Worm (Caenorhabditis elegans) whole organism, L4 larva: ENCODE data around the gene fbxa-50.

Experiments used
- D1046.2 ChIP-seq: fragments of 200-800 bp; sonication (Bioruptor generic); IDR thresholded peaks from 2 replicates; pipeline ENCODE4 v1.3.6; 2022; ENCODE audit warnings: missing genetic modification characterization, missing compliant biosample characterization
- F49E8.2 ChIP-seq: sonication (generic microtip); optimal IDR thresholded peaks from 2 replicates; lab custom pipeline; 2016; ENCODE audit warnings: missing compliant biosample characterization, mild to moderate bottlenecking, missing genetic modification characterization, borderline replicate concordance
- T20F7.1 ChIP-seq: fragments of 200-800 bp; sonication (Bioruptor generic); optimal IDR thresholded peaks from 2 replicates; lab custom pipeline; 2018; ENCODE audit warnings: mild to moderate bottlenecking, missing genetic modification characterization, missing compliant biosample characterization
- Y105C5A.15 ChIP-seq: fragments of 200-800 bp; sonication (Bioruptor generic); IDR thresholded peaks from 2 replicates; pipeline ENCODE4 v1.3.6; 2022; ENCODE audit warnings: missing genetic modification characterization, missing compliant biosample characterization
- Y48G9A.11 ChIP-seq: fragments of 200-800 bp; sonication (Bioruptor generic); IDR thresholded peaks from 2 replicates; pipeline ENCODE4 v1.3.6; 2022; ENCODE audit warnings: missing genetic modification reagents, missing genetic modification characterization, missing compliant biosample characterization
- ZK337.2 ChIP-seq: fragments of 200-800 bp; sonication (Bioruptor generic); IDR thresholded peaks from 2 replicates; pipeline ENCODE4 v1.3.6; 2022; ENCODE audit warnings: missing genetic modification reagents, missing genetic modification characterization, missing compliant biosample characterization
- ZK546.5 ChIP-seq, 2 experiments: sonication (generic microtip); optimal IDR thresholded peaks; 2 replicates each; lab custom pipeline; 2017; ENCODE audit warnings: missing biosample characterization in 2 of 2, missing genetic modification characterization in 2 of 2
- aha-1 ChIP-seq: fragments of 150-350 bp; peaks from one replicate; lab custom pipeline; 2014; ENCODE audit warnings: missing biosample characterization, missing genetic modification characterization
- aly-2 ChIP-seq: sonication (generic microtip); optimal IDR thresholded peaks from 2 replicates; lab custom pipeline; 2018; ENCODE audit warnings: missing biosample characterization, missing genetic modification characterization
- ama-1 ChIP-seq: fragments of 150-350 bp; optimal IDR thresholded peaks from 2 replicates; lab custom pipeline; 2014; ENCODE audit warnings: inconsistent platforms, mixed read lengths
- arid-1 ChIP-seq: fragments of 200-800 bp; sonication (Bioruptor generic); conservative IDR thresholded peaks from 2 replicates; pipeline ENCODE4 v1.3.6; 2022; ENCODE audit warnings: missing genetic modification reagents, missing genetic modification characterization, missing compliant biosample characterization
- attf-4 ChIP-seq: sonication (generic microtip); optimal IDR thresholded peaks from 3 replicates; lab custom pipeline; 2017; ENCODE audit warnings: missing biosample characterization, missing genetic modification characterization
- ceh-20 ChIP-seq: fragments of 200-800 bp; sonication (Bioruptor generic); IDR thresholded peaks from 2 replicates; pipeline ENCODE4 v1.3.6; 2022; ENCODE audit warnings: missing genetic modification reagents, missing genetic modification characterization, missing compliant biosample characterization
- ceh-44 ChIP-seq: fragments of 200-800 bp; sonication (Bioruptor generic); IDR thresholded peaks from 2 replicates; pipeline ENCODE4 v1.3.6; 2022; ENCODE audit warnings: missing genetic modification reagents, missing genetic modification characterization, missing compliant biosample characterization
- ceh-62 ChIP-seq: sonication (generic microtip); optimal IDR thresholded peaks from 2 replicates; lab custom pipeline; 2017; ENCODE audit warnings: missing biosample characterization, missing genetic modification characterization
- ceh-82 ChIP-seq: sonication (generic microtip); optimal IDR thresholded peaks from 2 replicates; lab custom pipeline; 2017; ENCODE audit warnings: missing biosample characterization, missing genetic modification characterization
- ctbp-1 ChIP-seq: fragments of 200-800 bp; sonication (Bioruptor generic); IDR thresholded peaks from 2 replicates; pipeline ENCODE4 v1.3.6; 2022; ENCODE audit warnings: missing genetic modification reagents, missing genetic modification characterization, missing compliant biosample characterization
- daf-12 ChIP-seq: fragments of 150-350 bp; optimal IDR thresholded peaks from 2 replicates; lab custom pipeline; 2014; ENCODE audit warnings: missing biosample characterization, missing genetic modification reagents, missing genetic modification characterization
- daf-16 ChIP-seq, 3 experiments: sonication (generic microtip); optimal IDR thresholded peaks; 2 replicates each; lab custom pipeline; 2016 to 2017; ENCODE audit warnings: missing genetic modification characterization in 3 of 3, missing genetic modification reagents in 3 of 3, mild to moderate bottlenecking in 2 of 3, missing compliant biosample characterization in 2 of 3, missing biosample characterization in 1 of 3, moderate library complexity in 1 of 3
- daf-8 ChIP-seq: fragments of 200-800 bp; sonication (Bioruptor generic); IDR thresholded peaks from 2 replicates; pipeline ENCODE4 v1.3.6; 2022; ENCODE audit warnings: missing genetic modification characterization, missing compliant biosample characterization
- dmd-6 ChIP-seq: fragments of 200-800 bp; sonication (Bioruptor generic); IDR thresholded peaks from 2 replicates; pipeline ENCODE4 v1.3.6; 2022; ENCODE audit warnings: missing genetic modification reagents, missing genetic modification characterization, missing compliant biosample characterization
- dmd-8 ChIP-seq: fragments of 200-800 bp; sonication (Bioruptor generic); IDR thresholded peaks from 2 replicates; pipeline ENCODE4 v1.3.6; 2022; ENCODE audit warnings: missing genetic modification characterization, missing compliant biosample characterization
- dmd-9 ChIP-seq: fragments of 200-800 bp; sonication (Bioruptor generic); IDR thresholded peaks from 2 replicates; pipeline ENCODE4 v1.3.6; 2022; ENCODE audit warnings: missing genetic modification reagents, missing genetic modification characterization, missing compliant biosample characterization
- dpl-1 ChIP-seq: fragments of 150-350 bp; optimal IDR thresholded peaks from 2 replicates; lab custom pipeline; 2014; ENCODE audit warnings: missing biosample characterization, missing genetic modification reagents, missing genetic modification characterization
- dve-1 ChIP-seq: sonication (generic microtip); optimal IDR thresholded peaks from 2 replicates; lab custom pipeline; 2017; ENCODE audit warnings: antibody characterized with exemption, mild to moderate bottlenecking, missing genetic modification characterization, missing compliant biosample characterization; ENCODE audit not compliant: insufficient read depth
- fkh-10 ChIP-seq: fragments of 150-350 bp; optimal IDR thresholded peaks from 2 replicates; lab custom pipeline; 2014; ENCODE audit warnings: missing biosample characterization, missing genetic modification reagents, missing genetic modification characterization
- hif-1 ChIP-seq, 2 experiments: sonication (generic microtip); optimal IDR thresholded peaks; 2 replicates each; lab custom pipeline; 2016 to 2017; ENCODE audit warnings: missing compliant biosample characterization in 2 of 2, missing genetic modification characterization in 2 of 2, missing genetic modification reagents in 2 of 2, missing genotype in 2 of 2, mild to moderate bottlenecking in 1 of 2
- hlh-11 ChIP-seq: fragments of 200-800 bp; sonication (Bioruptor generic); optimal IDR thresholded peaks from 2 replicates; lab custom pipeline; 2018; ENCODE audit warnings: mild to moderate bottlenecking, missing genetic modification characterization, missing compliant biosample characterization
- hlh-30 ChIP-seq: sonication (generic microtip); optimal IDR thresholded peaks from 2 replicates; lab custom pipeline; 2017; ENCODE audit warnings: antibody characterized with exemption, mild to moderate bottlenecking, missing genetic modification characterization, missing compliant biosample characterization; ENCODE audit not compliant: insufficient read depth
- hmg-1.1 ChIP-seq: fragments of 200-800 bp; sonication (Bioruptor generic); IDR thresholded peaks from 2 replicates; pipeline ENCODE4 v1.3.6; 2022; ENCODE audit warnings: missing genetic modification reagents, missing genetic modification characterization, missing compliant biosample characterization
- jun-1 ChIP-seq: fragments of 150-350 bp; optimal IDR thresholded peaks from 2 replicates; lab custom pipeline; 2014; ENCODE audit warnings: missing biosample characterization, missing genetic modification reagents, missing genetic modification characterization
- lin-15B ChIP-seq: fragments of 150-350 bp; sonication (generic microtip); optimal IDR thresholded peaks from 3 replicates; lab custom pipeline; 2014; ENCODE audit warnings: missing biosample characterization, missing genetic modification characterization
- lin-29 ChIP-seq: fragments of 200-800 bp; sonication (Bioruptor generic); IDR thresholded peaks from 2 replicates; pipeline ENCODE4 v1.3.6; 2022; ENCODE audit warnings: missing genetic modification reagents, missing genetic modification characterization, missing compliant biosample characterization
- lir-3 ChIP-seq: sonication (generic microtip); optimal IDR thresholded peaks from 2 replicates; lab custom pipeline; 2016; ENCODE audit warnings: mild to moderate bottlenecking, missing genetic modification characterization, missing compliant biosample characterization
- madf-5 ChIP-seq, 2 experiments: fragments of 200-800 bp; sonication (Bioruptor generic); IDR thresholded peaks; 2 replicates each; pipeline ENCODE4 v1.3.6; 2022; ENCODE audit warnings: missing compliant biosample characterization in 2 of 2, missing genetic modification characterization in 2 of 2
- mdl-1 ChIP-seq, 2 experiments: fragments of 150-350 bp in 1 of 2; sonication (generic microtip) in 1 of 2; optimal IDR thresholded peaks; 2 replicates each; lab custom pipeline; 2014 to 2017; ENCODE audit warnings: missing biosample characterization in 2 of 2, missing genetic modification characterization in 2 of 2
- mxl-2 ChIP-seq: fragments of 200-800 bp; sonication (Bioruptor generic); conservative IDR thresholded peaks from 2 replicates; pipeline ENCODE4 v1.3.6; 2022; ENCODE audit warnings: missing genetic modification reagents, missing genetic modification characterization, missing compliant biosample characterization
- nhr-11 ChIP-seq: fragments of 150-350 bp; optimal IDR thresholded peaks from 2 replicates; lab custom pipeline; 2014; ENCODE audit warnings: missing biosample characterization, missing genetic modification characterization
- nhr-111 ChIP-seq: fragments of 200-800 bp; sonication (Bioruptor generic); optimal IDR thresholded peaks from 2 replicates; lab custom pipeline; 2018; ENCODE audit warnings: mild to moderate bottlenecking, missing genetic modification characterization, missing compliant biosample characterization
- nhr-25 ChIP-seq: sonication (generic microtip); optimal IDR thresholded peaks from 2 replicates; lab custom pipeline; 2017; ENCODE audit warnings: missing genetic modification characterization, mild to moderate bottlenecking, missing compliant biosample characterization, antibody characterized with exemption, moderate library complexity, borderline replicate concordance; ENCODE audit not compliant: insufficient read depth
- nhr-28 ChIP-seq: fragments of 150-350 bp; optimal IDR thresholded peaks from 2 replicates; lab custom pipeline; 2014; ENCODE audit warnings: missing biosample characterization, missing genetic modification characterization
- nhr-42 ChIP-seq: fragments of 200-800 bp; sonication (Bioruptor generic); IDR thresholded peaks from 2 replicates; pipeline ENCODE4 v1.3.6; 2022; ENCODE audit warnings: missing genetic modification characterization, missing compliant biosample characterization
- nhr-48 ChIP-seq: sonication (generic microtip); optimal IDR thresholded peaks from 2 replicates; lab custom pipeline; 2016; ENCODE audit warnings: mild to moderate bottlenecking, missing genetic modification characterization, missing compliant biosample characterization
- nhr-6 ChIP-seq: fragments of 150-350 bp; optimal IDR thresholded peaks from 2 replicates; lab custom pipeline; 2014; ENCODE audit warnings: missing biosample characterization, missing genetic modification characterization
- nhr-76 ChIP-seq: fragments of 150-350 bp; optimal IDR thresholded peaks from 2 replicates; lab custom pipeline; 2014; ENCODE audit warnings: missing biosample characterization, missing genetic modification characterization
- php-3 ChIP-seq: fragments of 200-800 bp; sonication (Bioruptor generic); IDR thresholded peaks from 2 replicates; pipeline ENCODE4 v1.3.6; 2022; ENCODE audit warnings: missing genetic modification reagents, missing genetic modification characterization, missing compliant biosample characterization
- sdz-12 ChIP-seq: fragments of 200-800 bp; sonication (Bioruptor generic); optimal IDR thresholded peaks from 2 replicates; lab custom pipeline; 2018; ENCODE audit warnings: mild to moderate bottlenecking, missing genetic modification characterization, missing compliant biosample characterization
- spr-1 ChIP-seq: sonication (generic microtip); optimal IDR thresholded peaks from 2 replicates; lab custom pipeline; 2016; ENCODE audit warnings: mild to moderate bottlenecking, missing genetic modification characterization, missing compliant biosample characterization
- zag-1 ChIP-seq: fragments of 150-350 bp; optimal IDR thresholded peaks from 2 replicates; lab custom pipeline; 2014; ENCODE audit warnings: missing biosample characterization, missing genetic modification characterization
- zfp-2 ChIP-seq: sonication (generic microtip); optimal IDR thresholded peaks from 2 replicates; lab custom pipeline; 2016; ENCODE audit warnings: mild to moderate bottlenecking, missing genetic modification characterization, missing compliant biosample characterization
- zip-11 ChIP-seq: fragments of 200-800 bp; sonication (Bioruptor generic); IDR thresholded peaks from 2 replicates; pipeline ENCODE4 v1.3.6; 2022; ENCODE audit warnings: missing genetic modification characterization, missing compliant biosample characterization
- ztf-7 ChIP-seq: fragments of 150-350 bp; optimal IDR thresholded peaks from 2 replicates; lab custom pipeline; 2014; ENCODE audit warnings: missing biosample characterization, missing genetic modification characterization

fbxa-50 gene

DNA sequence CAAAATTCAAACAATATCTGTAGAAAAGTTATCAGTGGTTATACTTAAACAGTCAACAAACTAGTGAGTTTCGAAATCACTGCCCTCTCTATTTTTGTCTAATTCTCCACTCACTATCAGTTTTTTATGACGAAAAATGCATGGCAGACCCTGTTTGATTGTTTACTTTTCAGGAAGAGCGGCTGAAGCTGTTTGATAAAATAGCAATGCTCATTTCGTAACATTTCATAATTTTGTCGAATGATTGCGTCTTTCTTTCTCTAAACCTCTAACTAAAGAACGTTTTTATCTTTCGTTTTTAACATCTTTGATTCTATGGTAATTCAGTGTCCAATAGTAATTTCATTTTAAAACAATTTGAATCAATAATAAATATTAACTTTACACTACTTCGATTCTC is 9.1 kb downstream of the fbxa-50 start (continued):
- TF ChIP-seq ZK546.5 (tag; optimal IDR thresholded peaks at IDR 0.05; lab: Kevin White, UChicago) (no peak), ctbp-1 (GFP tag; lab: Robert Waterston, UW) (no peak), lin-15B (tag; lab: Kevin White, UChicago) (no peak), ceh-44 (no peak), spr-1 (tag; lab: Kevin White, UChicago) (no peak), fkh-10 (GFP tag; lab: Kevin White, UChicago) (no peak), zag-1 (tag; lab: Kevin White, UChicago) (no peak), sdz-12 (GFP tag; lab: Kevin White, UChicago) (no peak), aly-2 (no peak), F49E8.2 (tag; lab: Kevin White, UChicago) (no peak), dpl-1 (GFP tag; lab: Kevin White, UChicago) (no peak), hif-1 (tag; optimal IDR thresholded peaks at IDR 0.05; lab: Kevin White, UChicago) (peak in 1 of 2 experiments; percentile 45), daf-8 (GFP tag; lab: Robert Waterston, UW) (no peak), lir-3 (tag; lab: Kevin White, UChicago) (no peak), hlh-30 (tag; lab: Kevin White, UChicago) (peak; percentile 47), nhr-76 (tag; lab: Kevin White, UChicago) (no peak), nhr-6 (tag; lab: Kevin White, UChicago) (peak; percentile 73), jun-1 (tag; lab: Kevin White, UChicago) (peak; percentile 33), ceh-82 (tag; lab: Kevin White, UChicago) (no peak), madf-5 (GFP tag; IDR thresholded peaks at IDR 0.05; lab: Robert Waterston, UW) (no peak), Y105C5A.15 (GFP tag; lab: Robert Waterston, UW) (no peak), dmd-6 (GFP tag; lab: Robert Waterston, UW) (peak; percentile 90), dve-1 (peak; percentile 98), ceh-20 (GFP tag; lab: Robert Waterston, UW) (no peak), T20F7.1 (peak; percentile 76), mxl-2 (GFP tag; lab: Robert Waterston, UW) (no peak), attf-4 (no peak), php-3 (peak; percentile 97), arid-1 (GFP tag; lab: Robert Waterston, UW) (no peak; the same call in 1 of the 2 replicates), daf-12 (tag; lab: Kevin White, UChicago) (no peak), ceh-62 (tag; lab: Kevin White, UChicago) (no peak), nhr-111 (GFP tag; lab: Kevin White, UChicago) (no peak), hlh-11 (peak; percentile 97), nhr-25 (no peak), nhr-42 (GFP tag; lab: Robert Waterston, UW) (no peak), nhr-28 (tag; lab: Kevin White, UChicago) (peak; percentile 81), dmd-8 (no peak), lin-29 (GFP tag; lab: Robert Waterston, UW) (no peak), Y48G9A.11 (GFP tag; lab: Robert Waterston, UW) (no peak), ZK337.2 (no peak), nhr-48 (tag; lab: Kevin White, UChicago) (peak; percentile 76), zip-11 (no peak), zfp-2 (tag; lab: Kevin White, UChicago) (no peak), ama-1 (lab: Kevin White, UChicago) (no peak), nhr-11 (no peak), mdl-1 (tag; optimal IDR thresholded peaks at IDR 0.05; lab: Kevin White, UChicago) (peak in 1 of 2 experiments; percentile 88), daf-16 (GFP tag; optimal IDR thresholded peaks at IDR 0.05; lab: Kevin White, UChicago) (peak in 1 of 2 experiments; percentile 95), daf-16 (tag; optimal IDR thresholded peaks at IDR 0.05; lab: Kevin White, UChicago) (peak; percentile 99), dmd-9 (no peak), aha-1 (tag; lab: Kevin White, UChicago) (no peak), D1046.2 (GFP tag; lab: Robert Waterston, UW) (no peak), hmg-1.1 (GFP tag; lab: Robert Waterston, UW) (no peak), ztf-7 (tag; lab: Kevin White, UChicago) (peak; percentile 84)
